Fruit fly (Drosophila melanogaster): ENCODE data around the gene CG32444.

The CG32444 gene

dm6 chr3L:21679687-21680086 lies 42.9 kb downstream of the CG32444 start, which contains the start of the genes Als2 and CG11248 (continued):
- TF ChIP-seq fru (optimal IDR thresholded peaks at IDR 0.05) = no peak
- TF ChIP-seq CG32532 (GFP tag; IDR thresholded peaks at IDR 0.05) = peak; percentile 73
- no peak for TF ChIP-seq CG14965 (GFP tag; optimal IDR thresholded peaks at IDR 0.05; ENCODE audit: borderline replicate concordance)
- TF ChIP-seq HLH4C (GFP tag; IDR thresholded peaks at IDR 0.05; ENCODE audit: partially characterized antibody) = no peak
- TF ChIP-seq HLHmδ (GFP tag; optimal IDR thresholded peaks at IDR 0.05) = no peak
- no peak for TF ChIP-seq chm (GFP tag; IDR thresholded peaks at IDR 0.05)
- TF ChIP-seq CG4730 (GFP tag; IDR thresholded peaks at IDR 0.05) = 0 out of 2 replicates have a peak, but pooled peaks have one; percentile 41
- TF ChIP-seq CG7271 (tag; optimal IDR thresholded peaks at IDR 0.05) = peak; percentile 43
- no peak for TF ChIP-seq sim (GFP tag; IDR thresholded peaks at IDR 0.05)
- peak; percentile 60 for TF ChIP-seq BEAF-32 (GFP tag; optimal IDR thresholded peaks at IDR 0.05)
- peak; percentile 90 for TF ChIP-seq wek (GFP tag; optimal IDR thresholded peaks at IDR 0.05)
- peak; percentile 61; the same call in 2 of the 4 replicates for TF ChIP-seq Gug (GFP tag; IDR thresholded peaks at IDR 0.05)
- TF ChIP-seq NK7.1 (GFP tag; optimal IDR thresholded peaks at IDR 0.05) = peak; percentile 20
- TF ChIP-seq psq (GFP tag; optimal IDR thresholded peaks at IDR 0.05) = no peak
- TF ChIP-seq zf30C (GFP tag; optimal IDR thresholded peaks at IDR 0.05) = no peak
- TF ChIP-seq CG12071 (GFP tag; optimal IDR thresholded peaks at IDR 0.05) = no peak
- TF ChIP-seq CG10543 (GFP tag; optimal IDR thresholded peaks at IDR 0.05) = no peak
- TF ChIP-seq CG12155 (GFP tag; optimal IDR thresholded peaks at IDR 0.05) = no peak
- TF ChIP-seq NFAT (GFP tag; IDR thresholded peaks at IDR 0.05) = peak; percentile 50
- no peak for TF ChIP-seq odd (GFP tag; optimal IDR thresholded peaks at IDR 0.05)
- peak; percentile 77 for TF ChIP-seq Sox102F (GFP tag; optimal IDR thresholded peaks at IDR 0.05)
- TF ChIP-seq fd64A (GFP tag; optimal IDR thresholded peaks at IDR 0.05) = no peak
- no peak for TF ChIP-seq dimm (GFP tag; IDR thresholded peaks at IDR 0.05)
- TF ChIP-seq crc (GFP tag; optimal IDR thresholded peaks at IDR 0.05) = peak; percentile 12
- TF ChIP-seq tx (GFP tag; optimal IDR thresholded peaks at IDR 0.05) = peak; percentile 56
- TF ChIP-seq Fer3 (tag; optimal IDR thresholded peaks at IDR 0.05) = no peak
- TF ChIP-seq CG7745 (tag; optimal IDR thresholded peaks at IDR 0.05) = no peak
- TF ChIP-seq Lim3 (GFP tag; IDR thresholded peaks at IDR 0.05) = no peak
- 0 out of 3 replicates have a peak, but pooled peaks have one; percentile 47 for TF ChIP-seq zfh1 (GFP tag; IDR thresholded peaks at IDR 0.05)
- TF ChIP-seq onecut (GFP tag; IDR thresholded peaks at IDR 0.05) = no peak
- TF ChIP-seq nmo (GFP tag; optimal IDR thresholded peaks at IDR 0.05) = peak; percentile 90
- peak; percentile 45; the same call in 1 of the 2 replicates for TF ChIP-seq CG17328 (GFP tag; IDR thresholded peaks at IDR 0.05)
- TF ChIP-seq Ets65A (GFP tag) = peak; percentile 96
- peak; percentile 77 for TF ChIP-seq mam (GFP tag; optimal IDR thresholded peaks at IDR 0.05)
- no peak for TF ChIP-seq ham (GFP tag; IDR thresholded peaks at IDR 0.05)
- TF ChIP-seq ato (GFP tag; IDR thresholded peaks at IDR 0.05; ENCODE audit: partially characterized antibody) = no peak
- no peak for TF ChIP-seq CG6765 (GFP tag; optimal IDR thresholded peaks at IDR 0.05)
- TF ChIP-seq emc (GFP tag; optimal IDR thresholded peaks at IDR 0.05) = peak; percentile 32
- peak; percentile 62 for TF ChIP-seq esg (GFP tag; conservative IDR thresholded peaks at IDR 0.05)
- no peak for TF ChIP-seq CG14860 (GFP tag; IDR thresholded peaks at IDR 0.05; ENCODE audit: partially characterized antibody)
- TF ChIP-seq lbe (GFP tag; optimal IDR thresholded peaks at IDR 0.05) = no peak
- no peak; the same call in 1 of the 3 replicates for TF ChIP-seq CG17361 (GFP tag; IDR thresholded peaks at IDR 0.05)
- peak; percentile 66 for TF ChIP-seq CG9727 (GFP tag; optimal IDR thresholded peaks at IDR 0.05)
- peak; percentile 70 for TF ChIP-seq shn (GFP tag; optimal IDR thresholded peaks at IDR 0.05)
- peak; percentile 61 for TF ChIP-seq Sry-β (GFP tag; optimal IDR thresholded peaks at IDR 0.05)
- no peak; the same call in 2 of the 3 replicates for TF ChIP-seq H15 (GFP tag; IDR thresholded peaks at IDR 0.05)
- TF ChIP-seq CG2202 (tag; optimal IDR thresholded peaks at IDR 0.05) = peak; percentile 23
- TF ChIP-seq CG8290 (GFP tag; optimal IDR thresholded peaks at IDR 0.05) = no peak
- peak in 1 of 2 experiments; percentile 3 for TF ChIP-seq CG8290 (tag; optimal IDR thresholded peaks at IDR 0.05)
- TF ChIP-seq CG34376 (GFP tag; optimal IDR thresholded peaks at IDR 0.05) = no peak
- TF ChIP-seq E2f2 (GFP tag; IDR thresholded peaks at IDR 0.05) = peak; percentile 32; the same call in 1 of the 2 replicates
- peak; percentile 57 for TF ChIP-seq Six4 (GFP tag; optimal IDR thresholded peaks at IDR 0.05)
